Worm (Caenorhabditis elegans) whole organism, midembryonic: ENCODE results near the gene appg-2.

Source experiments
- T22C8.4 ChIP-seq: fragments of 200-800 bp; sonication (Bioruptor generic); IDR thresholded peaks from 2 replicates; pipeline ENCODE4 v1.3.6; 2022; ENCODE audit warnings: missing genetic modification characterization, missing compliant biosample characterization
- cog-1 ChIP-seq: sonication (generic microtip); optimal IDR thresholded peaks from 2 replicates; lab custom pipeline; 2016; ENCODE audit warnings: missing genetic modification characterization, missing compliant biosample characterization
- flt-1 ChIP-seq: fragments of 200-800 bp; sonication (Bioruptor generic); IDR thresholded peaks from 2 replicates; pipeline ENCODE4 v1.3.6; 2022; ENCODE audit warnings: missing genetic modification characterization, missing compliant biosample characterization
- klf-2 ChIP-seq: fragments of 200-800 bp; sonication (Bioruptor generic); conservative IDR thresholded peaks from 2 replicates; pipeline ENCODE4 v1.3.6; 2022; ENCODE audit warnings: missing genetic modification reagents, missing genetic modification characterization, missing compliant biosample characterization
- ref-1 ChIP-seq: fragments of 200-800 bp; sonication (Bioruptor generic); conservative IDR thresholded peaks from 2 replicates; pipeline ENCODE4 v1.3.6; 2022; ENCODE audit warnings: missing genetic modification reagents, missing genetic modification characterization, missing compliant biosample characterization
- tab-1 ChIP-seq: fragments of 200-800 bp; sonication (Bioruptor generic); IDR thresholded peaks from 2 replicates; pipeline ENCODE4 v1.3.6; 2022; ENCODE audit warnings: missing genetic modification characterization, missing compliant biosample characterization
- ztf-23 ChIP-seq: fragments of 200-800 bp; sonication (Bioruptor generic); IDR thresholded peaks from 2 replicates; pipeline ENCODE4 v1.3.6; 2022; ENCODE audit warnings: missing genetic modification reagents, missing genetic modification characterization, missing compliant biosample characterization
- ztf-29 ChIP-seq: fragments of 200-800 bp; sonication (Bioruptor generic); IDR thresholded peaks from 2 replicates; pipeline ENCODE4 v1.3.6; 2022; ENCODE audit warnings: missing genetic modification reagents, missing genetic modification characterization, missing compliant biosample characterization

DNA sequence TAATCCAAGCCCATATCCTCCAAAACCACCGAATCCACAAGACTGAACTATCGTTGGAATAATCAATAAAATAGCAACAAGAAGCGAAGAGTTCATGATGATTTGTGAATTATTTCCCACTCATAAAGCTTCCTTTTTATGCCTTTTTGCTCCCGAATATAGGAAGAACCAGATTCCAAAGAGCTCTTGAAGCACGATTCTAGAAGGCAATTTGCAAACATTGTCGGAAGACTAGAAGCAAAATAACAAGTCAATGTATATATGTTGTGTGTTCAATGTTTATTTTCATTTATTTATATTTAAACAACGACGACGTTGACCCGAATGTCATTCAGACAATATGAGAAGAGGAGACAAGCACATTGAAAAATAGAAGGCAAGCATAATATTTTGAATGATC, 8.3 kb upstream of the appg-2 start, which contains the start of gene idpa-2:
- TF ChIP-seq flt-1 (no peak), ztf-23 (GFP tag; lab: Robert Waterston, UW) (no peak), cog-1 (no peak), tab-1 (GFP tag; lab: Robert Waterston, UW) (no peak), ztf-29 (no peak), ref-1 (GFP tag; lab: Robert Waterston, UW) (no peak), klf-2 (GFP tag; lab: Robert Waterston, UW) (no peak), T22C8.4 (GFP tag; lab: Robert Waterston, UW) (no peak)
